Fruit fly (Drosophila melanogaster): Measurements from ENCODE around the gene temp.

- TF ChIP-seq insv (optimal IDR thresholded peaks at IDR 0.05) (no peak), psq (optimal IDR thresholded peaks at IDR 0.05) (no peak)
These were observed 49.9 kb downstream of the temp start for dm6 chrX:2212327-2212820.

Data from Kc167 (cell line).